Worm (Caenorhabditis elegans): ENCODE data around the gene hrg-10.

The hrg-10 gene

ce11 chrV:18911736-18912135, 45.4 kb downstream of the hrg-10 start, which contains the start of gene cyp-42A1:
Gene cyp-42A1 (plus strand): TSS chrV:18912036.
- no peak for TF ChIP-seq ceh-22 (tag; optimal IDR thresholded peaks at IDR 0.05)
- no peak for TF ChIP-seq ref-2 (tag; optimal IDR thresholded peaks at IDR 0.05)
- TF ChIP-seq ztf-16 (tag; optimal IDR thresholded peaks at IDR 0.05): no peak
- TF ChIP-seq syd-9 (tag; optimal IDR thresholded peaks at IDR 0.05): no peak
- no peak for TF ChIP-seq npax-4 (tag; optimal IDR thresholded peaks at IDR 0.05)
- TF ChIP-seq sox-2 (GFP tag; IDR thresholded peaks at IDR 0.05): no peak
- TF ChIP-seq pat-9 (tag; optimal IDR thresholded peaks at IDR 0.05): no peak
- TF ChIP-seq dmd-4 (tag; optimal IDR thresholded peaks at IDR 0.05; ENCODE audit: borderline replicate concordance): no peak
- no peak for TF ChIP-seq ceh-19 (GFP tag; optimal IDR thresholded peaks at IDR 0.05)
- no peak for TF ChIP-seq nhr-11 (tag; optimal IDR thresholded peaks at IDR 0.05)
- no peak for TF ChIP-seq madf-2 (tag; optimal IDR thresholded peaks at IDR 0.05)
- TF ChIP-seq ahr-1 (tag; optimal IDR thresholded peaks at IDR 0.05): no peak
- no peak for TF ChIP-seq T23F11.4 (GFP tag; optimal IDR thresholded peaks at IDR 0.05)
- TF ChIP-seq nfya-1 (tag; optimal IDR thresholded peaks at IDR 0.05): no peak

ce11 chrV:18909682-18910081, 47.4 kb downstream of the hrg-10 start:
- TF ChIP-seq ttx-3 (tag; optimal IDR thresholded peaks at IDR 0.05) (no peak), rnt-1 (tag; optimal IDR thresholded peaks at IDR 0.05) (no peak), ceh-45 (GFP tag; IDR thresholded peaks at IDR 0.05) (no peak), gmeb-2 (tag; optimal IDR thresholded peaks at IDR 0.05) (no peak), Y22D7AL.16 (tag; optimal IDR thresholded peaks at IDR 0.05) (no peak), elt-2 (tag; optimal IDR thresholded peaks at IDR 0.05) (no peak), dve-1 (tag; optimal IDR thresholded peaks at IDR 0.05) (peak; percentile 80)

ce11 chrV:18907519-18907918, 49.6 kb downstream of the hrg-10 start:
- TF ChIP-seq gmeb-2 (tag; optimal IDR thresholded peaks at IDR 0.05): no peak
- no peak for TF ChIP-seq odd-2 (tag; optimal IDR thresholded peaks at IDR 0.05)
- TF ChIP-seq elt-2 (tag; optimal IDR thresholded peaks at IDR 0.05): no peak

- TF ChIP-seq che-1 (tag; optimal IDR thresholded peaks at IDR 0.05) (no peak), pat-9 (tag; optimal IDR thresholded peaks at IDR 0.05) (no peak), hlh-15 (tag; optimal IDR thresholded peaks at IDR 0.05) (no peak), hlh-8 (tag; optimal IDR thresholded peaks at IDR 0.05) (no peak), hlh-30 (tag; optimal IDR thresholded peaks at IDR 0.05; ENCODE audit: insufficient read depth) (no peak), ceh-24 (tag; optimal IDR thresholded peaks at IDR 0.05) (no peak), odd-2 (tag; optimal IDR thresholded peaks at IDR 0.05) (no peak), nfya-1 (tag; optimal IDR thresholded peaks at IDR 0.05) (no peak), npax-4 (tag; optimal IDR thresholded peaks at IDR 0.05) (no peak), unc-3 (GFP tag; conservative IDR thresholded peaks at IDR 0.05) (no peak), unc-3 (tag; optimal IDR thresholded peaks at IDR 0.05) (no peak), F13H6.1 (tag; optimal IDR thresholded peaks at IDR 0.05) (no peak), dmd-4 (tag; optimal IDR thresholded peaks at IDR 0.05; ENCODE audit: borderline replicate concordance) (no peak), dve-1 (tag; optimal IDR thresholded peaks at IDR 0.05) (no peak), ceh-48 (tag; optimal IDR thresholded peaks at IDR 0.05) (no peak), tbx-2 (tag; optimal IDR thresholded peaks at IDR 0.05) (no peak), ztf-16 (tag; optimal IDR thresholded peaks at IDR 0.05) (no peak), mec-3 (tag; optimal IDR thresholded peaks at IDR 0.05; ENCODE audit: borderline replicate concordance) (no peak), ref-2 (tag; optimal IDR thresholded peaks at IDR 0.05) (no peak)
Measured at ce11 chrV:18903472-18903871, 53.6 kb downstream of the hrg-10 start, which contains the start of gene mihp-2. Gene mihp-2 (plus strand): TSS chrV:18903772.

All from whole organism, late embryonic.